Worm (Caenorhabditis elegans) whole organism, mixed stage, embryonic: ENCODE data around the gene sucl-2.

Experiments
- ces-1 ChIP-seq: fragments of 150-350 bp; optimal IDR thresholded peaks from 2 replicates; lab custom pipeline; 2014; ENCODE audit warnings: missing biosample characterization, missing genetic modification reagents, missing genetic modification characterization
- elt-1 ChIP-seq: sonication (generic microtip); optimal IDR thresholded peaks from 2 replicates; lab custom pipeline; 2017; ENCODE audit warnings: missing genetic modification characterization, mild to moderate bottlenecking, missing compliant biosample characterization, antibody characterized with exemption, moderate library complexity, borderline replicate concordance; ENCODE audit not compliant: insufficient read depth
- snpc-4 ChIP-seq: fragments of 150-350 bp; optimal IDR thresholded peaks from 2 replicates; lab custom pipeline; 2014; ENCODE audit warnings: missing biosample characterization, missing genetic modification characterization

DNA sequence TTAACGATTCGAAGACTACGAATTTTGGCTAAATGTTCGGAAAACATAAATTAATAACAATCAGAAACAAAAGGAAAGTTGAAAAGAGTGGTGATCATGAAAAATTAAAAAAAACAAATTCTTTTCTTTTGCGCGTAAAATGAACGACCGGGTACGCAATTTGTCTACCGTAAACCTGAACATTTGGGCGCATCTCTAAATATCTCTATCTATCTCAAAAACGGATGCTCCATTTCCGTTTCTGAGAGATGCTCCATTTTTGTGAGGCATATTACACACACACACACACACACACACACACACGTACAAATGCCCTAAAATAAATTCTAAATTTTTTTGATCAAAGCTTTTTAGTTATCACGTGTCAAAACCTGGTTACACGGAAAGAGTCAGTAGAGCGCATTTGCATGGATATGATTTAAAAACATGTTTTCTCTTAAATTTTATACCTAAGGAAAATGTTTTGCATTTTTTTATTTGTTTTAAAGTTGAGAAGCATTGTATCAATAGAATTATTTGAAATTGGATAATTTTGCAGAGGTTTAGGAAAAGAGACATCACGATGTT is 12.1 kb downstream of the sucl-2 start:
- TF ChIP-seq snpc-4 (tag; lab: Kevin White, UChicago) (no peak), ces-1 (GFP tag; lab: Kevin White, UChicago) (no peak), elt-1 (tag; lab: Kevin White, UChicago) (no peak)
